Fruit fly (Drosophila melanogaster) whole organism, embryonic: Measurements from ENCODE around the gene CG4586.
A peak's percentile ranks its signal among the peaks of the same experiment; 100 is the strongest.

Experiments
- Adf1 ChIP-seq: fragments of 200-800 bp; sonication (Bioruptor generic); IDR thresholded peaks from 2 replicates; pipeline ENCODE4 v1.3.6; 2022; ENCODE audit warnings: missing biosample characterization, missing genetic modification characterization
- Antp ChIP-seq: fragments of 200-800 bp; sonication (Bioruptor generic); optimal IDR thresholded peaks from 3 replicates; lab custom pipeline; 2016; ENCODE audit warnings: missing biosample characterization, missing genetic modification characterization
- CG10565 ChIP-seq: fragments of 200-800 bp; sonication (Bioruptor generic); optimal IDR thresholded peaks from 3 replicates; lab custom pipeline; 2016; ENCODE audit warnings: missing biosample characterization, mild to moderate bottlenecking, missing genetic modification characterization
- CG12104 ChIP-seq: fragments of 200-800 bp; sonication (Bioruptor generic); optimal IDR thresholded peaks from 3 replicates; lab custom pipeline; 2016; ENCODE audit warnings: missing biosample characterization, missing genetic modification characterization
- CG12155 ChIP-seq: fragments of 200-800 bp; sonication (Bioruptor generic); optimal IDR thresholded peaks from 3 replicates; lab custom pipeline; 2016; ENCODE audit warnings: missing biosample characterization, missing genetic modification characterization
- CG1233 ChIP-seq: fragments of 200-800 bp; sonication (Bioruptor generic); optimal IDR thresholded peaks from 4 replicates; lab custom pipeline; 2018; ENCODE audit warnings: missing biosample characterization, mild to moderate bottlenecking, missing genetic modification characterization
- CG12942 ChIP-seq: fragments of 200-800 bp; sonication (Bioruptor generic); optimal IDR thresholded peaks from 3 replicates; lab custom pipeline; 2016; ENCODE audit warnings: missing biosample characterization, missing genetic modification characterization
- CG13624 ChIP-seq: fragments of 200-800 bp; sonication (Bioruptor generic); optimal IDR thresholded peaks from 2 replicates; lab custom pipeline; 2016; ENCODE audit warnings: missing biosample characterization, missing genetic modification characterization
- CG14860 ChIP-seq: fragments of 200-800 bp; sonication (Bioruptor generic); IDR thresholded peaks from 3 replicates; pipeline ENCODE4 v1.3.6; 2022; ENCODE audit warnings: missing biosample characterization, missing genetic modification characterization; ENCODE audit not compliant: partially characterized antibody
- CG1529 ChIP-seq: fragments of 200-800 bp; sonication (Bioruptor generic); optimal IDR thresholded peaks from 3 replicates; lab custom pipeline; 2018; ENCODE audit warnings: missing biosample characterization, missing genetic modification characterization
- CG17328 ChIP-seq: fragments of 200-800 bp; sonication (Bioruptor generic); IDR thresholded peaks from 2 replicates; pipeline ENCODE4 v1.3.6; 2022; ENCODE audit warnings: missing biosample characterization, missing genetic modification characterization
- CG18599 ChIP-seq: fragments of 200-800 bp; sonication (Bioruptor generic); optimal IDR thresholded peaks from 3 replicates; lab custom pipeline; 2017; ENCODE audit warnings: missing biosample characterization, missing genetic modification characterization, mild to moderate bottlenecking, moderate library complexity, missing genetic modification reagents
- CG2678 ChIP-seq: fragments of 200-800 bp; sonication (Bioruptor generic); optimal IDR thresholded peaks from 3 replicates; lab custom pipeline; 2019; ENCODE audit warnings: missing biosample characterization, mild to moderate bottlenecking, missing genetic modification characterization, moderate library complexity
- CG34376 ChIP-seq: fragments of 200-800 bp; sonication (Bioruptor generic); optimal IDR thresholded peaks from 2 replicates; lab custom pipeline; 2018; ENCODE audit warnings: missing biosample characterization, mild to moderate bottlenecking, missing genetic modification characterization
- CG6689 ChIP-seq: fragments of 200-800 bp; sonication (Bioruptor generic); IDR thresholded peaks from 2 replicates; pipeline ENCODE4 v1.3.6; 2022; ENCODE audit warnings: missing biosample characterization, missing genetic modification characterization
- CG7357 ChIP-seq: fragments of 200-800 bp; sonication (Bioruptor generic); IDR thresholded peaks from 3 replicates; pipeline ENCODE4 v1.3.6; 2022; ENCODE audit warnings: missing biosample characterization, missing genetic modification characterization
- CG8089 ChIP-seq: fragments of 200-800 bp; sonication (Bioruptor generic); optimal IDR thresholded peaks from 3 replicates; lab custom pipeline; 2016; ENCODE audit warnings: missing biosample characterization, missing genetic modification characterization
- CG8924 ChIP-seq: fragments of 200-800 bp; optimal IDR thresholded peaks from 3 replicates; lab custom pipeline; 2019; ENCODE audit warnings: missing biosample characterization, mild to moderate bottlenecking, missing genetic modification characterization, moderate library complexity
- CG9727 ChIP-seq: fragments of 200-800 bp; sonication (Bioruptor generic); optimal IDR thresholded peaks from 3 replicates; lab custom pipeline; 2017; ENCODE audit warnings: missing biosample characterization, mild to moderate bottlenecking, missing genetic modification characterization
- Doc3 ChIP-seq: fragments of 200-800 bp; sonication (Bioruptor generic); IDR thresholded peaks from 3 replicates; pipeline ENCODE4 v1.3.6; 2022; ENCODE audit warnings: missing biosample characterization, missing genetic modification characterization; ENCODE audit not compliant: partially characterized antibody
- Dref ChIP-seq: fragments of 200-800 bp; sonication (Bioruptor generic); IDR thresholded peaks from 2 replicates; pipeline ENCODE4 v1.3.6; 2022; ENCODE audit warnings: missing biosample characterization, missing genetic modification characterization
- E2f1 ChIP-seq: fragments of 200-800 bp; sonication (Bioruptor generic); IDR thresholded peaks from 2 replicates; pipeline ENCODE4 v1.3.6; 2022; ENCODE audit warnings: missing biosample characterization, missing genetic modification characterization
- Ets65A ChIP-seq: fragments of 200-800 bp; sonication (Bioruptor generic); peaks from one replicate; lab custom pipeline; 2016; ENCODE audit warnings: missing biosample characterization, missing genetic modification characterization
- Fer1 ChIP-seq: fragments of 200-800 bp; sonication (Bioruptor generic); optimal IDR thresholded peaks from 2 replicates; lab custom pipeline; 2017; ENCODE audit warnings: missing biosample characterization, mild to moderate bottlenecking, missing genetic modification characterization
- GATAe ChIP-seq: fragments of 200-800 bp; sonication (Bioruptor generic); conservative IDR thresholded peaks from 2 replicates; pipeline ENCODE4 v1.3.6; 2022; ENCODE audit warnings: missing biosample characterization, missing genetic modification characterization
- Gug ChIP-seq: fragments of 200-800 bp; sonication (Bioruptor generic); IDR thresholded peaks from 4 replicates; pipeline ENCODE4 v1.3.6; 2022; ENCODE audit warnings: missing biosample characterization, missing genetic modification characterization
- Hr51 ChIP-seq, 2 experiments: fragments of 200-800 bp; sonication (Bioruptor generic); optimal IDR thresholded peaks; 2 replicates in 1 of 2; 3 replicates in 1 of 2; lab custom pipeline; 2016 to 2018; ENCODE audit warnings: missing biosample characterization in 2 of 2, missing genetic modification characterization in 2 of 2, mild to moderate bottlenecking in 1 of 2, moderate library complexity in 1 of 2
- MTF-1 ChIP-seq: fragments of 200-800 bp; sonication (Bioruptor generic); optimal IDR thresholded peaks from 2 replicates; lab custom pipeline; 2018; ENCODE audit warnings: missing biosample characterization, mild to moderate bottlenecking, missing genetic modification characterization, borderline replicate concordance
- Scr ChIP-seq: fragments of 200-800 bp; sonication (Bioruptor generic); IDR thresholded peaks from 2 replicates; pipeline ENCODE4 v1.3.6; 2022; ENCODE audit warnings: missing biosample characterization, missing genetic modification characterization; ENCODE audit not compliant: partially characterized antibody
- Side ChIP-seq: fragments of 200-800 bp; sonication (Bioruptor generic); optimal IDR thresholded peaks from 2 replicates; lab custom pipeline; 2016; ENCODE audit warnings: missing biosample characterization, missing genetic modification characterization
- Tbp ChIP-seq: fragments of >200 bp; optimal IDR thresholded peaks from 2 replicates; lab custom pipeline; 2018; ENCODE audit warnings: missing biosample characterization, missing genetic modification characterization
- Trl ChIP-seq, 3 experiments: fragments of >200 bp in 2 of 3; fragments of 200-800 bp in 1 of 3; sonication (Bioruptor generic) in 1 of 3; optimal IDR thresholded peaks; 2 replicates in 1 of 3; 3 replicates in 2 of 3; lab custom pipeline; 2016 to 2017; ENCODE audit warnings: missing biosample characterization in 1 of 3, missing genetic modification characterization in 1 of 3
- ara ChIP-seq: fragments of 200-800 bp; sonication (Bioruptor generic); IDR thresholded peaks from 2 replicates; pipeline ENCODE4 v1.3.6; 2022; ENCODE audit warnings: missing biosample characterization, missing genetic modification characterization
- bsh ChIP-seq, 2 experiments: fragments of 200-800 bp; sonication (Bioruptor generic); optimal IDR thresholded peaks; 2 replicates each; lab custom pipeline; 2017 to 2018; ENCODE audit warnings: mild to moderate bottlenecking in 2 of 2, missing biosample characterization in 2 of 2, missing genetic modification characterization in 2 of 2, moderate library complexity in 1 of 2
- cato ChIP-seq: fragments of 200-800 bp; sonication (Bioruptor generic); optimal IDR thresholded peaks from 2 replicates; lab custom pipeline; 2016; ENCODE audit warnings: missing biosample characterization, missing genetic modification characterization, borderline replicate concordance
- croc ChIP-seq: fragments of 200-800 bp; sonication (Bioruptor generic); conservative IDR thresholded peaks from 3 replicates; pipeline ENCODE4 v1.3.6; 2022; ENCODE audit warnings: missing biosample characterization, missing genetic modification characterization
- dan ChIP-seq: fragments of 200-800 bp; sonication (Bioruptor generic); IDR thresholded peaks from 2 replicates; pipeline ENCODE4 v1.3.6; 2022; ENCODE audit warnings: missing biosample characterization, missing genetic modification characterization
- esg ChIP-seq: fragments of 200-800 bp; sonication (Bioruptor generic); conservative IDR thresholded peaks from 2 replicates; pipeline ENCODE4 v1.3.6; 2022; ENCODE audit warnings: missing biosample characterization, missing genetic modification characterization
- fd96Cb ChIP-seq: fragments of 200-800 bp; sonication (Bioruptor generic); optimal IDR thresholded peaks from 2 replicates; lab custom pipeline; 2018; ENCODE audit warnings: missing biosample characterization, mild to moderate bottlenecking, missing genetic modification characterization, moderate library complexity
- gsb-n ChIP-seq: fragments of 200-800 bp; sonication (Bioruptor generic); optimal IDR thresholded peaks from 3 replicates; lab custom pipeline; 2018; ENCODE audit warnings: missing biosample characterization, mild to moderate bottlenecking, missing genetic modification characterization
- jigr1 ChIP-seq: fragments of 200-800 bp; sonication (Bioruptor generic); IDR thresholded peaks from 3 replicates; pipeline ENCODE4 v1.3.6; 2022; ENCODE audit warnings: missing biosample characterization, missing genetic modification characterization
- ken ChIP-seq: fragments of 200-800 bp; sonication (Bioruptor generic); IDR thresholded peaks from 3 replicates; pipeline ENCODE4 v1.3.6; 2022; ENCODE audit warnings: missing biosample characterization, missing genetic modification characterization
- lbe ChIP-seq: fragments of 200-800 bp; sonication (Bioruptor generic); optimal IDR thresholded peaks from 2 replicates; lab custom pipeline; 2016; ENCODE audit warnings: missing biosample characterization, mild to moderate bottlenecking, missing genetic modification characterization
- lilli ChIP-seq: fragments of 200-800 bp; sonication (Bioruptor generic); optimal IDR thresholded peaks from 3 replicates; lab custom pipeline; 2016; ENCODE audit warnings: missing biosample characterization, missing genetic modification characterization
- onecut ChIP-seq: fragments of 200-800 bp; sonication (Bioruptor generic); IDR thresholded peaks from 2 replicates; pipeline ENCODE4 v1.3.6; 2022; ENCODE audit warnings: missing biosample characterization, missing genetic modification characterization
- run ChIP-seq: fragments of 200-800 bp; sonication (Bioruptor generic); optimal IDR thresholded peaks from 3 replicates; lab custom pipeline; 2018; ENCODE audit warnings: missing biosample characterization, mild to moderate bottlenecking, missing genetic modification characterization
- salm ChIP-seq: fragments of 200-800 bp; sonication (Bioruptor generic); optimal IDR thresholded peaks from 2 replicates; lab custom pipeline; 2018; ENCODE audit warnings: missing biosample characterization, mild to moderate bottlenecking, missing genetic modification characterization
- sqz ChIP-seq: fragments of 200-800 bp; sonication (Bioruptor generic); optimal IDR thresholded peaks from 3 replicates; lab custom pipeline; 2018; ENCODE audit warnings: missing biosample characterization, mild to moderate bottlenecking, missing genetic modification characterization
- wdn ChIP-seq: fragments of 200-800 bp; sonication (Bioruptor generic); IDR thresholded peaks from 2 replicates; pipeline ENCODE4 v1.3.6; 2022; ENCODE audit warnings: missing biosample characterization, missing genetic modification characterization
- yki ChIP-seq: fragments of >200 bp; optimal IDR thresholded peaks from 3 replicates; lab custom pipeline; 2018
- z ChIP-seq: fragments of 200-800 bp; sonication (Bioruptor generic); IDR thresholded peaks from 3 replicates; pipeline ENCODE4 v1.3.6; 2022; ENCODE audit warnings: missing biosample characterization, missing genetic modification characterization
- zfh1 ChIP-seq: fragments of 200-800 bp; sonication (Bioruptor generic); IDR thresholded peaks from 3 replicates; pipeline ENCODE4 v1.3.6; 2022; ENCODE audit warnings: missing biosample characterization, missing genetic modification characterization

CG4586 gene

dm6 chrX:6998492-6998852 lies 28.8 kb downstream of the CG4586 start, which contains the start of gene Inx2 (continued):
- no peak for TF ChIP-seq CG12942
- TF ChIP-seq salm, result no peak
- TF ChIP-seq Hr51 (GFP tag; optimal IDR thresholded peaks at IDR 0.05; lab: Kevin White, UChicago), result peak in 1 of 2 experiments; percentile 26
- TF ChIP-seq CG34376, result peak; percentile 62
- no peak for TF ChIP-seq fd96Cb (tag; lab: Kevin White, UChicago)
- TF ChIP-seq CG1233 (GFP tag; lab: Kevin White, UChicago), result no peak
- peak; percentile 75 for TF ChIP-seq z (GFP tag; lab: Robert Waterston, UW)
- peak; percentile 47 for TF ChIP-seq lilli (GFP tag; lab: Kevin White, UChicago)
- TF ChIP-seq gsb-n, result peak; percentile 10
- TF ChIP-seq CG8924 (tag; lab: Kevin White, UChicago), result peak; percentile 32
- TF ChIP-seq Ets65A, result no peak
- TF ChIP-seq Antp (GFP tag; lab: Kevin White, UChicago), result peak; percentile 13
- TF ChIP-seq lbe (GFP tag; lab: Kevin White, UChicago), result peak; percentile 39
- TF ChIP-seq CG7357 (GFP tag; lab: Robert Waterston, UW), result no peak
- no peak for TF ChIP-seq dan
- no peak for TF ChIP-seq Tbp (GFP tag; lab: Kevin White, UChicago)
- TF ChIP-seq CG9727 (GFP tag; lab: Kevin White, UChicago), result no peak
- TF ChIP-seq wdn (GFP tag; lab: Robert Waterston, UW), result no peak
- no peak for TF ChIP-seq run
- TF ChIP-seq CG10565 (GFP tag; lab: Kevin White, UChicago), result no peak
- no peak for TF ChIP-seq Doc3
- TF ChIP-seq Dref, result no peak
- peak in 1 of 2 experiments; percentile 21 for TF ChIP-seq bsh (GFP tag; optimal IDR thresholded peaks at IDR 0.05; lab: Kevin White, UChicago)
- TF ChIP-seq CG6689, result no peak
- peak; percentile 34; the same call in 1 of the 2 replicates for TF ChIP-seq CG17328
- no peak for TF ChIP-seq cato
- TF ChIP-seq Trl (optimal IDR thresholded peaks at IDR 0.05; lab: Kevin White, UChicago), result peak; percentile 88 to 94
- peak; percentile 57 for TF ChIP-seq Trl (GFP tag; optimal IDR thresholded peaks at IDR 0.05; lab: Kevin White, UChicago)
- peak; percentile 69 for TF ChIP-seq zfh1 (GFP tag; lab: Robert Waterston, UW)
- peak; percentile 82 for TF ChIP-seq Adf1 (GFP tag; lab: Robert Waterston, UW)
- TF ChIP-seq CG2678, result no peak
- TF ChIP-seq ken (GFP tag; lab: Robert Waterston, UW), result no peak
- TF ChIP-seq CG8089 (GFP tag; lab: Kevin White, UChicago), result no peak
- peak; percentile 42 for TF ChIP-seq sqz (GFP tag; lab: Kevin White, UChicago)
- no peak for TF ChIP-seq jigr1
- peak; percentile 15 for TF ChIP-seq Side
- no peak for TF ChIP-seq CG14860 (GFP tag; lab: Robert Waterston, UW)
- TF ChIP-seq yki (lab: Kevin White, UChicago), result peak; percentile 65
- peak; percentile 48 for TF ChIP-seq CG18599 (GFP tag; lab: Kevin White, UChicago)
- TF ChIP-seq ara (GFP tag; lab: Robert Waterston, UW), result peak; percentile 15; the same call in 1 of the 2 replicates
- no peak for TF ChIP-seq E2f1 (GFP tag; lab: Robert Waterston, UW)
- TF ChIP-seq GATAe (GFP tag; lab: Robert Waterston, UW), result no peak
- no peak for TF ChIP-seq CG12155 (GFP tag; lab: Kevin White, UChicago)
- peak; percentile 26 for TF ChIP-seq Scr (GFP tag; lab: Robert Waterston, UW)
- peak; percentile 29 for TF ChIP-seq MTF-1 (GFP tag; lab: Kevin White, UChicago)
- TF ChIP-seq esg (GFP tag; lab: Robert Waterston, UW), result no peak
- TF ChIP-seq Gug (GFP tag; lab: Robert Waterston, UW), result no peak; the same call in 3 of the 4 replicates
- peak; percentile 72 for TF ChIP-seq Fer1 (GFP tag; lab: Kevin White, UChicago)
- no peak for TF ChIP-seq croc (GFP tag; lab: Robert Waterston, UW)
- TF ChIP-seq CG12104 (GFP tag; lab: Kevin White, UChicago), result no peak
- no peak for TF ChIP-seq CG1529
- no peak for TF ChIP-seq CG13624 (GFP tag; lab: Kevin White, UChicago)
- peak; percentile 32 for TF ChIP-seq onecut (GFP tag; lab: Robert Waterston, UW)
